Fruit fly (Drosophila melanogaster) whole organism, wandering third instar larva: ENCODE measurements around the gene CG34248.

Experiments
- Abd-B ChIP-seq: fragments of >200 bp; optimal IDR thresholded peaks from 2 replicates; lab custom pipeline; 2017; ENCODE audit warnings: missing biosample characterization, missing genetic modification characterization
- Hr78 ChIP-seq: fragments of >200 bp; optimal IDR thresholded peaks from 2 replicates; lab custom pipeline; 2017; ENCODE audit warnings: missing biosample characterization, missing genetic modification characterization
- br ChIP-seq: fragments of 200-800 bp; sonication (Bioruptor generic); optimal IDR thresholded peaks from 2 replicates; lab custom pipeline; 2016; ENCODE audit warnings: missing biosample characterization, missing genetic modification characterization
- dl ChIP-seq, 2 experiments: fragments of 175-275, 200-275 bp in 1 of 2; fragments of 200-275 bp in 1 of 2; sonication (Bioruptor generic); optimal IDR thresholded peaks; lab custom pipeline; 2018; ENCODE audit warnings: mild to moderate bottlenecking in 2 of 2, missing biosample characterization in 2 of 2, missing genetic modification characterization in 2 of 2, moderate library complexity in 2 of 2; ENCODE audit not compliant: partially characterized antibody in 2 of 2, insufficient read depth in 1 of 2
- usp ChIP-seq: fragments of >200 bp; optimal IDR thresholded peaks from 2 replicates; lab custom pipeline; 2017; ENCODE audit warnings: missing biosample characterization, missing genetic modification characterization

DNA sequence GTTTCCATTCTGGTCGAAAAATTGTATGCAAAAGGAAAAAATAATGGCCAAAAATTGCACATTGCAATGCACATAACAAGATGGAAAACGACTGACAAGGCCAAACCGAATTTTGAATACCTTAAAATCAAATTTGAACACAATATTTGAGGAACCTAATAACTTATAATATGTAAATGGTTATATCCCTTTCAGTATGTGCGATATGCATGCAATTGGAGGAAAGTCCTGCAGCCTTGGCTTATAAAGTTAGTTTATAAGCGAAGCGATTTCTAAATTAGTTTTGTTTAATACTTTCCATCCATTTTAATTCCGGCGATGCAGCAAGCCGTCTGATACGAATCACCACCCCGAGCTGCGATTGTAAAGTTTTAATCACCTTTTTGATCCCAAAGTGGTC, 45.5 kb downstream of the CG34248 start:
- TF ChIP-seq dl (GFP tag; optimal IDR thresholded peaks at IDR 0.05; lab: Kevin White, UChicago; ENCODE audit: insufficient read depth in 1 of 2, partially characterized antibody in 2 of 2) (no peak), usp (GFP tag; lab: Kevin White, UChicago) (no peak), Hr78 (GFP tag; lab: Kevin White, UChicago) (no peak), Abd-B (GFP tag; lab: Kevin White, UChicago) (no peak), br (no peak)
